Worm (Caenorhabditis elegans): Measurements from ENCODE around the gene snx-6.
A peak's percentile ranks its signal among the peaks of the same experiment; 100 is the strongest.

snx-6 gene

DNA sequence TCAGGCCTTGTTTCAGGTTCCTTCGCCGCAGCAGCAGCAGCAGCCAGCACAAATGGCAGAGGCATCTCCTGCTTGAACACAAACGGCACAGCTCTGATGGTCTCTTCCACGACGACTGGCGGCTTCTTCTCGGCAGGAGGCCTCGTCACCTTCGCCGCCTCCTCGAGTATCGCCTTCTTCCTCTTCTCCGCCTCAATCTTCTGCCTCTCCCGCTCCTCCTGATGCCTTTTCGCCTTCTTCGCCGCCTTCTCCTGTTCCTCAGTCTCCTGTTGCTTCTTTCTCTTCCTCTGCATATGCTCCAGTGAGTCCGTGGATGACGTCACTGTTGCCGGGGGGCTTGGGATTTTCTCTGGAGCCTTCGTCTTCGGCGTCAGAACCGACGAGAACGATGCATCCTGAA is 34.4 kb downstream of the snx-6 start:
- peak; percentile 78 for TF ChIP-seq set-16 (GFP tag; IDR thresholded peaks at IDR 0.05)
- no peak for TF ChIP-seq mep-1 (tag; optimal IDR thresholded peaks at IDR 0.05)
- TF ChIP-seq egl-27 (tag; optimal IDR thresholded peaks at IDR 0.05), result no peak
- no peak for TF ChIP-seq zip-2 (tag; optimal IDR thresholded peaks at IDR 0.05)
- TF ChIP-seq zag-1 (tag; optimal IDR thresholded peaks at IDR 0.05), result no peak

ce11 chrV:17944849-17945452 is 34.9 kb downstream of the snx-6 start:
- TF ChIP-seq unc-62 (GFP tag; optimal IDR thresholded peaks at IDR 0.05 in 1 of 2), result peak in 1 of 2 experiments; percentile 73
- TF ChIP-seq unc-62 (tag; optimal IDR thresholded peaks at IDR 0.05), result no peak
- no peak for TF ChIP-seq lin-39 (tag; optimal IDR thresholded peaks at IDR 0.05)
- no peak for TF ChIP-seq ceh-44 (GFP tag; IDR thresholded peaks at IDR 0.05)
- no peak for TF ChIP-seq egl-43 (GFP tag; IDR thresholded peaks at IDR 0.05)
- peak; percentile 82 for TF ChIP-seq set-16 (GFP tag; IDR thresholded peaks at IDR 0.05)
- no peak for TF ChIP-seq sdz-12 (GFP tag; optimal IDR thresholded peaks at IDR 0.05)

DNA sequence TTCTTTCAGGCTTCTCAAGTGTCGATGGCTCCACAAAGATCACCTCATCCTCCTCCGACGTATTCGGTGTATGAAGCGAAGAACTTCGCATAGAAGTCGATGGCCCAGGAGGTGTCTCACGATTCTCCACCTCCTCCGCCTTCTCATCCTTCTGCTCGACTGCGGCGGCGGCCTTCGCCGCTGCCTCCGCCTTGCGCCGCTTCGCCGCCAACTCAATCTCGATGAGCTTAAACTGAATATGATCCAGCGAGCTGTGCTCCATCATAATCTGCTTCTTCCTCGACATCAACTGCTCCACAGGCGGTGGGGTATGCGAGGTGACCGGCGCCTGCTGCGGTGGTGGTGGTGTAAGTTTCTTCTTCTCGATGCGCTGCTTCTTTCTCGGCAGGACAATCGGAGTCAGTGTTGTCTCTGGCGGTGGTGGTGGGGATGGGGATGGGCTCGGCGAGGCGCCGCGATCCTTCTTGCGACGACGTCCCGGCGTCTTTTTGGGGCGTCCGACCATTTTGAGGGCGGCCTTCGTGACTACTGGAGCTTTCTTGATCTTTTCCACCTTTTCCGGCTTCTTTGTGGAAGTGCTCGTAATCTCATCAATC is 35.9 kb downstream of the snx-6 start:
- TF ChIP-seq F10B5.3 (tag; optimal IDR thresholded peaks at IDR 0.05) (no peak), lin-1 (GFP tag; IDR thresholded peaks at IDR 0.05) (no peak), F26F4.8 (GFP tag; conservative IDR thresholded peaks at IDR 0.05) (no peak), aha-1 (tag) (peak; percentile 17), lim-7 (GFP tag; IDR thresholded peaks at IDR 0.05) (no peak), mep-1 (tag; optimal IDR thresholded peaks at IDR 0.05) (no peak), ceh-28 (tag; optimal IDR thresholded peaks at IDR 0.05) (no peak), madf-9 (GFP tag; conservative IDR thresholded peaks at IDR 0.05) (no peak), lin-13 (GFP tag; optimal IDR thresholded peaks at IDR 0.05) (no peak), daf-12 (tag; optimal IDR thresholded peaks at IDR 0.05) (no peak), set-16 (GFP tag; IDR thresholded peaks at IDR 0.05) (peak; percentile 91), nhr-10 (tag; optimal IDR thresholded peaks at IDR 0.05) (no peak), dmd-9 (GFP tag; IDR thresholded peaks at IDR 0.05) (no peak), lin-15B (tag; optimal IDR thresholded peaks at IDR 0.05) (no peak), attf-4 (tag; optimal IDR thresholded peaks at IDR 0.05) (no peak)

- no peak for TF ChIP-seq set-16 (GFP tag; IDR thresholded peaks at IDR 0.05)
- TF ChIP-seq pqm-1 (tag; optimal IDR thresholded peaks at IDR 0.05), result no peak
- TF ChIP-seq lin-39 (tag; optimal IDR thresholded peaks at IDR 0.05), result no peak
- no peak for TF ChIP-seq F49E8.2 (tag; optimal IDR thresholded peaks at IDR 0.05; ENCODE audit: borderline replicate concordance)
- no peak for TF ChIP-seq R02D3.7 (tag; optimal IDR thresholded peaks at IDR 0.05)
- no peak for TF ChIP-seq zip-2 (tag; optimal IDR thresholded peaks at IDR 0.05)
- no peak for TF ChIP-seq madf-9 (GFP tag; conservative IDR thresholded peaks at IDR 0.05)
- TF ChIP-seq tag-97 (GFP tag; IDR thresholded peaks at IDR 0.05), result no peak
- no peak for TF ChIP-seq mep-1 (tag; optimal IDR thresholded peaks at IDR 0.05)
- TF ChIP-seq nhr-6 (tag; optimal IDR thresholded peaks at IDR 0.05), result no peak
Measured at ce11 chrV:17938978-17939377, 40.9 kb downstream of the snx-6 start.

DNA sequence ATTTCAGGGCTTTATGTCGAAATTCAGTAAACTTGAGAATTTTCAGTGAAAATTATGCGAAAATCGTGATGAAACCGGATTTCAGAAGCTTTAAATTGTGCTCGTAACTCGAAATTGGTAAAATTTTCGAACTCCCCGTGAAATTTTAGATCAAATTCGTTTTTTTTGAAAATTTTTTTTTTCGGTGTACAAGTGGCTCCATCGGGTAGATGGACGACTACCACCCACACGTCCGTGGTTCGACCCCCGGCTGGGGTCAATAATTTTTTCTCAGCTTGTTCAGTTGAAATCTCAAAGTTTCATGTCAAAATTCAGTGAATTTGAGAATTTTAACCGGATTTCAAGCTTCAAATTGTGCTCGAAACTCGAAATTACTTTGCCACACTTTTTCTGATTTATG is 44.0 kb downstream of the snx-6 start:
- TF ChIP-seq nhr-76 (tag; optimal IDR thresholded peaks at IDR 0.05), result no peak
- TF ChIP-seq mes-2 (tag; optimal IDR thresholded peaks at IDR 0.05; ENCODE audit: poor library complexity, severe bottlenecking), result peak; percentile 16
- peak; percentile 32; the same call in 1 of the 2 replicates for TF ChIP-seq T26A8.4 (GFP tag; IDR thresholded peaks at IDR 0.05)

DNA sequence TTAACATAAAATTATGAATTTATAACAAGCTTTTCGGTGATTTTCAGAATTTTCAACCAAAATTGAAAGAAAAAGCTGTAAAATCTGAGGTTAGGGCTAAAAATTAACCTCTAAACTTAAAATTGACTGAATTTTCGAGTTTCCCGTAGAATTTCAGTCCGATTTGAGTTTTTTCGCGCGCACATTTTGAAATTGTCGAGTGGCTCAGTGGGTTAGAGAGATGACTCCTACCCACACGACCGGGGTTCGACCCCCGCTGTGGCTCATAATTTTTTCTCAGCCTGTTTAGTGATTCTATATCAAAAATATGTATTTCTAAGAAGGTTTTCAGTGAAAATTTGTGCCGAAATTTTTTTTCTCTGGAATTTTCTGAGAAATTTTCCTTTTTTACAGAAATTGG is 48.1 kb downstream of the snx-6 start:
- TF ChIP-seq nhr-41 (GFP tag; IDR thresholded peaks at IDR 0.05), result no peak
- TF ChIP-seq madf-5 (GFP tag; IDR thresholded peaks at IDR 0.05), result no peak
- TF ChIP-seq hlh-30 (tag; optimal IDR thresholded peaks at IDR 0.05; ENCODE audit: insufficient read depth), result no peak
- TF ChIP-seq nhr-111 (GFP tag; optimal IDR thresholded peaks at IDR 0.05), result no peak
- TF ChIP-seq jun-1 (tag; optimal IDR thresholded peaks at IDR 0.05), result no peak
- no peak for TF ChIP-seq set-16 (GFP tag; IDR thresholded peaks at IDR 0.05)
- no peak for TF ChIP-seq php-3 (GFP tag; IDR thresholded peaks at IDR 0.05)
- TF ChIP-seq lim-7 (GFP tag; IDR thresholded peaks at IDR 0.05), result no peak
- no peak for TF ChIP-seq attf-4 (tag; optimal IDR thresholded peaks at IDR 0.05)
- no peak for TF ChIP-seq lin-29 (GFP tag; IDR thresholded peaks at IDR 0.05)
- TF ChIP-seq dve-1 (tag; optimal IDR thresholded peaks at IDR 0.05; ENCODE audit: insufficient read depth), result no peak
- TF ChIP-seq Y48G9A.11 (GFP tag; IDR thresholded peaks at IDR 0.05), result no peak
- no peak for TF ChIP-seq mxl-2 (GFP tag; conservative IDR thresholded peaks at IDR 0.05)
- TF ChIP-seq dmd-9 (GFP tag; IDR thresholded peaks at IDR 0.05), result no peak
